Worm (Caenorhabditis elegans) whole organism, L4/young adult: ENCODE data around the gene F52H2.1.

ENCODE experiments used
- W03F9.2 ChIP-seq: fragments of 150-350 bp; optimal IDR thresholded peaks from 2 replicates; lab custom pipeline; 2014; ENCODE audit warnings: missing biosample characterization, missing genetic modification characterization
- dao-5 ChIP-seq: sonication (generic microtip); optimal IDR thresholded peaks from 2 replicates; lab custom pipeline; 2016; ENCODE audit warnings: missing genotype, missing genetic modification characterization, moderate library complexity, missing compliant biosample characterization
- him-1 ChIP-seq: sonication (generic microtip); optimal IDR thresholded peaks from 2 replicates; lab custom pipeline; 2016; ENCODE audit warnings: missing genotype, missing genetic modification reagents, missing genetic modification characterization, missing compliant biosample characterization

DNA sequence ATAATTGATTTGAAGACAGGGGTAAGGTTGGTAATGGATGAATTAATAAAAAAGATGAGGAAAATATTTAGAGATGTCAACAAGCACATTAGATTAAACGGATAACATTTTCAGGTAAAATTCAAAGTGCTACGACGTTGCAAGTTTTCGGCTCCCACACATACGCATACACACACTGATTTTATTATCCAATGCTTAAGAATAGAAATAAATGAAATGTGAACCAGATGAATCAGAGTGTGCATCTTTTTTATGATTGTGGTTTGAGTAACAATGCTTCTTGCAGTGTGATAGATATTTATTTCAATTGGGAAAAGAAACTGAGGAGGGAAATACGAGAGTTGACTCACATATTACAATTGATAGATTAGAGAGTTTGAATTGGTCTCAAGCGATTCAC lies 34.2 kb upstream of the F52H2.1 start:
- no peak for TF ChIP-seq him-1 (tag; lab: Kevin White, UChicago)
- TF ChIP-seq W03F9.2, result no peak
- no peak for TF ChIP-seq dao-5
